Worm (Caenorhabditis elegans): ENCODE data around the gene dpyd-1.

dpyd-1 gene

DNA sequence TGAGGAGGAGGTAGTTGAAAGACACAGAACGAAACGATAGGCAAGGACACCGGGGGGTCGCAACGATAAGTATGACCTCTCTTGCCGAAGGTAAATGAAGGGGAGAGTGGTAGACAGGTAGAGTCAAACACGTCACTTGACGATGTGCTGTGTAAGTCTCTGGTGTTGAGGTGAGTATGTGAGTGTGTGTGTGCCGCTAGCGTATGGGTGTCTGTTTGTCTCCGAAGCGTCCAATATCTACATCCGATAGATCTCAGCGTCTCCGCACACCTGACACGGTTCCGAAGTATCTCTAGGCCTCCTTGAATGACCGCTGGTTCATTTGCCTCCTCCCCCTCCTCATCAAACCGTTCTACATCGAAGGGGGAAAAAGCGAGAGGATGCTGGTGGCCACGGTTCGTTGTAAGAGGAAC is 7.5 kb downstream of the dpyd-1 start:
- TF ChIP-seq unc-62 (GFP tag; optimal IDR thresholded peaks at IDR 0.05): no peak

ce11 chrX:5476357-5476756 is 8.7 kb downstream of the dpyd-1 start:
- TF ChIP-seq unc-62 (GFP tag; optimal IDR thresholded peaks at IDR 0.05): no peak

DNA sequence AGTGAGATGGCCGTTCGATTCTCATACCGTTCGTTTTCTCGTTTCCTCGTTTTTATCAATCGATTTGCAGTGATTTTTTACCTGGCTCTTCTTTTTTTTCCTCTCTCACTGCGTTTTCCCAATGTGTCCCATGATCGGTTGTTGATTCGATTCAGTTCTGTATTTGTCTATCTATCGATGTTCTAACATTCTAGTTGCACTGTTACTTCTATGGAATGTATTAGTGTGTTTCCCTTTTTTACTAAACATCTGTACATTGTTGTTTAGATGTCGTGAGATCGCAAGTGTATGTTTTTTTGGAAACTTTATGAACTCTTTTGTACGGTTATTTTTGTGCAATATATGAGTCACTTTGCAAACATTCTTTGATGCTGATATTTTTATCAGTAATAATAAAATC is 9.9 kb downstream of the dpyd-1 start:
- TF ChIP-seq unc-62 (GFP tag; optimal IDR thresholded peaks at IDR 0.05): no peak

DNA sequence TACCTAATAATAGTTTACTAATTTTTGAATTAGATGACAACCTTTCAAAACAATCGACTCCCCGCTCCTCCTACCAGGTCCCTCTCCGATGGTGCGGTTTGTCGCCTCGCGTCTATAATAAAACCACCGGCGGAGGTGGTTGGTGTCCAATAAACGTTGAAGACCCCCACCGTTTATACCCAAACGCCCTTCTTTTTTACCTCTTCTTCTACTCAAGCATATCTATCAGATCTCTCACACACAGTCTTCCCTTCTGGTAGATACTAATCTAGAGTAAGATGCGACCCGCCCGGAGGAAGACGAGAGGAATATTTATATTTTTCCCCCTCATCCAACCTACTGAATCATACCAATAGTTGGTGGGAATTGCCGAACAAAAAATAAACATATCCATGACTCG is 11.2 kb downstream of the dpyd-1 start:
- no peak for TF ChIP-seq unc-62 (GFP tag; optimal IDR thresholded peaks at IDR 0.05)

ce11 chrX:5479300-5479811 is 11.7 kb downstream of the dpyd-1 start, which contains the start of gene dlg-1:
TSS of gene dlg-1 (plus strand) at chrX:5479700.
- no peak for TF ChIP-seq unc-62 (GFP tag; optimal IDR thresholded peaks at IDR 0.05)

ce11 chrX:5479876-5480580 is 12.4 kb downstream of the dpyd-1 start:
- TF ChIP-seq unc-62 (GFP tag; optimal IDR thresholded peaks at IDR 0.05): no peak

DNA sequence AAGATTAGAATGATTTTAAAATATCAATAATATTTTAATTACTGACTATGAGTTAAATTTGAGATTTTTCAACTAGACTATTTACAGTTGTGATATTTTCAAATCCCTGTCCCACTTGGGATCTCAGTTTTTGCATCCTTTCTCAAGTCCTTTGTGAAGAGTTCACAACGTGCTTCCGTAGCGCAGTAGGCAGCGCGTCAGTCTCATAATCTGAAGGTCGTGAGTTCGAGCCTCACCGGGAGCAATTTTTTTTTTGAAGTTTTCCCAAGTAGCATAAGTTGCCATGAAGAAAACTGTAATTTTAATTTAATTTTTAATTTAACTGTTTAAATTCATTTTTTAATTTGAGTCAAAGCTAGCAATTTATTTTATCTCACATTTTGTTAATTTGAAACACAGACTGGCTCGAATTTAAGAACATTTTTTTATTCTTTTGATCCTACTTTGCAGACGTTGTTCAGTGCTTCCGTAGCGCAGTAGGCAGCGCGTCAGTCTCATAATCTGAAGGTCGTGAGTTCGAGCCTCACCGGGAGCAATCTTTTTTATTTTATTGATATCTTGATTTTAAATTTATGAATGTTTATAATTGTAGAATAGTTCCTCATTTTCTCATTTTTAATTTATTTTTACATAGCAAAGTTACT is 17.7 kb downstream of the dpyd-1 start:
- TF ChIP-seq unc-62 (GFP tag; optimal IDR thresholded peaks at IDR 0.05): no peak

- no peak for TF ChIP-seq unc-62 (GFP tag; optimal IDR thresholded peaks at IDR 0.05)
Measured at ce11 chrX:5485931-5486537, 18.4 kb downstream of the dpyd-1 start, which contains the start of gene C25F6.1. TSS of gene C25F6.1 (plus strand) at chrX:5486487.

DNA sequence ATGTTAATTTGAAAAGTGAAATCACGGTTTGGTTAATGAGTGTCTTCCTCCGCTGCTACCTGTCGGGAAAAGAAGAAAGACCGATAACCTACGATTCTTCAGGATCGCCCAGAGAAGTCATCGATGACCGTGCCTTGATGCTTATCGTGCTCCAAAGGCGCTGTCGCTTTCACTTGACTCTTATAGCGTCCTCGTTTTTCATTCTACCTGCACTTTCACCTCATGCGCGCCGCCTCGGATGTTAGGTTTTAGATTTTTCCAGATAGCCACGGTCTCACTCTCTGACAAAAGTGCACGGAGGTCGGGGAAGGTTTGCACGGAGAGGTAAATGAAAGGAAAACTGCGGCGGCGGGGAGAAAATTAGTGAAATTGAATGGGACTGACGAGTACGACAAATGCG is 21.2 kb downstream of the dpyd-1 start:
- TF ChIP-seq unc-62 (GFP tag; optimal IDR thresholded peaks at IDR 0.05): no peak

ce11 chrX:5489538-5489937 is 21.9 kb downstream of the dpyd-1 start, which contains the start of gene F55D1.1:
TSS of gene F55D1.1 (plus strand) at chrX:5489838.
- TF ChIP-seq unc-62 (GFP tag; optimal IDR thresholded peaks at IDR 0.05): no peak

- TF ChIP-seq unc-62 (GFP tag; optimal IDR thresholded peaks at IDR 0.05): no peak
Measured at ce11 chrX:5492820-5493382, 25.2 kb downstream of the dpyd-1 start, which contains the start of the genes bus-8A and bus-8B. TSS of gene bus-8A (plus strand) at chrX:5492915. TSS of gene bus-8B (plus strand) at chrX:5493332.

ce11 chrX:5505148-5505547 is 37.5 kb downstream of the dpyd-1 start, which contains the start of gene T23F2.2:
TSS of gene T23F2.2 (minus strand) at chrX:5505248.
- TF ChIP-seq unc-62 (GFP tag; optimal IDR thresholded peaks at IDR 0.05): no peak

- TF ChIP-seq unc-62 (GFP tag; optimal IDR thresholded peaks at IDR 0.05): no peak
Measured at ce11 chrX:5506432-5506977, 38.8 kb downstream of the dpyd-1 start.

DNA sequence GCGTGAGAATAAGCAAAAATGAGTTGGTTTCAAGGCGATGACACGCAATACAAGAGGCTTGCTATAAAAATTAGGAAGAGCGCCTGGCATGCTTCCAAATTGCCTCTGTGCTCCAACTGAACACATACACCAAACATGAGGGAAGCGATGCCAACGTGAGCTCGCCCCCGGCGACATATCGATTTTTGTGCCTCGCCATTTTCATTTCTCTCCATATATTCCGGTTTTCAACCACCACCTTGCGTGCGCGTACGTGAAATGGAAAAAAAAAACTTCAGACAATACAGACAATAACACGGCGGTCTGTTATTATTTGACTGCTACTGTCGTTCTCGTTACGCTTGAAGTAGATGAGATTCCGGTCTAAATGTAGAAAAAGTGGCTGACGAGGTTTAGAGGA is 40.3 kb downstream of the dpyd-1 start:
- TF ChIP-seq unc-62 (GFP tag; optimal IDR thresholded peaks at IDR 0.05): no peak

ce11 chrX:5509114-5509877 is 41.6 kb downstream of the dpyd-1 start:
- TF ChIP-seq unc-62 (GFP tag; optimal IDR thresholded peaks at IDR 0.05): no peak
